Fruit fly (Drosophila melanogaster) whole organism, embryonic: ENCODE measurements around the gene CG4629.

ENCODE experiments used
- Aef1 ChIP-seq: fragments of 200-800 bp; sonication (Bioruptor generic); IDR thresholded peaks from 3 replicates; pipeline ENCODE4 v1.3.6; 2022; ENCODE audit warnings: missing biosample characterization, missing genetic modification characterization
- CG10147 ChIP-seq: fragments of 200-800 bp; sonication (Bioruptor generic); optimal IDR thresholded peaks from 2 replicates; lab custom pipeline; 2019; ENCODE audit warnings: missing biosample characterization, mild to moderate bottlenecking, missing genetic modification characterization, moderate library complexity
- CG11093 ChIP-seq: fragments of 200-800 bp; sonication (Bioruptor generic); IDR thresholded peaks from 3 replicates; pipeline ENCODE4 v1.3.6; 2022; ENCODE audit warnings: missing biosample characterization, missing genetic modification characterization
- CG7556 ChIP-seq: fragments of 200-800 bp; sonication (Bioruptor generic); optimal IDR thresholded peaks from 2 replicates; lab custom pipeline; 2017; ENCODE audit warnings: missing biosample characterization, mild to moderate bottlenecking, missing genetic modification characterization
- Doc3 ChIP-seq: fragments of 200-800 bp; sonication (Bioruptor generic); IDR thresholded peaks from 3 replicates; pipeline ENCODE4 v1.3.6; 2022; ENCODE audit warnings: missing biosample characterization, missing genetic modification characterization; ENCODE audit not compliant: partially characterized antibody
- wek ChIP-seq: fragments of 200-800 bp; sonication (Bioruptor generic); optimal IDR thresholded peaks from 3 replicates; lab custom pipeline; 2018; ENCODE audit warnings: missing biosample characterization, mild to moderate bottlenecking, missing genetic modification characterization, moderate library complexity

DNA sequence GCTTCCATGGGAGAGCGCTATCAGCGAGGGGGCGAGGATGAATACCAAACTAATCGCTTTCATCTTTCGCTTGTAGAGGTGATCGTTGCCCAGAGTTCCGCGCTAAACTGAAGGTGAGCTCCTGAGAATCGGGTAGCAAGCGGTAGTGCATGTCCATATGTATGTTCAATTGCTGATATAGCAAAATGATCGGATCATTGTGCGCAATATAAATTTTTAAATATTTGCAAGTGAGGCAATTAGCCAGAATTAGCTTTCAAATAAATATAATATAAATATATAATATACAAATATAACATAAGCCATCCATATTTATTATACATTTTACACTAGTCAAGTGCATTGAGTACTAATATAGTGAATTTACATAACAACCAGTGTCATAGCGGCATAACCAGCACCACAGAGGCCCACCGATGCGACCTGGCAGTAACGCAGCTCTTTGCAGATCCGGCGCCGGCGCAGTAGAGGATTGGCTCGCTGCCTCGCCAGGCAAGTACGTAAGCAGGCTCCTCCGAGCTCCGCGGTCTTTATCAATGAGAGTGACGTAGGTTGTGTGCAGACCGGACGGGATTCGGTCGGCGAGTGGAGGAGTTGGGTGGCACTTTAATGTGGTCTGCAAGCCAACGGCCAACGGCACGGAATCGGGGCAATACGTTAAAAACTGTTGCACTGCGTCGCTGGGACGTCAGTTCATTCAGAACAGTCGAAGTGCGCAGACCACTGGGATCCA, 31.9 kb upstream of the CG4629 start, which contains the start of the genes Iris and CG4577:
- no peak for TF ChIP-seq Doc3 (GFP tag; lab: Robert Waterston, UW)
- no peak for TF ChIP-seq CG10147 (GFP tag; lab: Kevin White, UChicago)
- no peak for TF ChIP-seq CG11093
- TF ChIP-seq CG7556 (GFP tag; lab: Kevin White, UChicago): no peak
- TF ChIP-seq Aef1 (GFP tag; lab: Robert Waterston, UW): no peak
- TF ChIP-seq wek (GFP tag; lab: Kevin White, UChicago): no peak
